Fruit fly (Drosophila melanogaster): ENCODE measurements around the gene Mkp3.

Mkp3 gene

dm6 chr3L:19078444-19078843, 7.8 kb downstream of the Mkp3 start:
- TF ChIP-seq rgr (GFP tag; optimal IDR thresholded peaks at IDR 0.05) (peak; percentile 17), Sp1 (GFP tag; optimal IDR thresholded peaks at IDR 0.05) (peak; percentile 4), Dif (GFP tag; optimal IDR thresholded peaks at IDR 0.05; ENCODE audit: partially characterized antibody) (no peak), pan (optimal IDR thresholded peaks at IDR 0.05) (no peak), CG9705 (GFP tag; optimal IDR thresholded peaks at IDR 0.05) (no peak), OdsH (GFP tag; optimal IDR thresholded peaks at IDR 0.05) (peak; percentile 42), sage (GFP tag; optimal IDR thresholded peaks at IDR 0.05) (peak; percentile 0), HLH106 (tag; optimal IDR thresholded peaks at IDR 0.05) (peak; percentile 42), lola (GFP tag; optimal IDR thresholded peaks at IDR 0.05) (no peak), fru (GFP tag; optimal IDR thresholded peaks at IDR 0.05) (peak; percentile 42), foxo (GFP tag; optimal IDR thresholded peaks at IDR 0.05) (peak in 1 of 2 experiments; percentile 66), h (GFP tag; optimal IDR thresholded peaks at IDR 0.05) (peak; percentile 39)

dm6 chr3L:19075976-19076375, 10.2 kb downstream of the Mkp3 start:
- TF ChIP-seq CG9705 (GFP tag; optimal IDR thresholded peaks at IDR 0.05) (no peak), sv (GFP tag; optimal IDR thresholded peaks at IDR 0.05) (no peak), CrebA (GFP tag; optimal IDR thresholded peaks at IDR 0.05; ENCODE audit: borderline replicate concordance) (no peak), Dfd (GFP tag; optimal IDR thresholded peaks at IDR 0.05) (no peak)

- TF ChIP-seq psq (GFP tag; optimal IDR thresholded peaks at IDR 0.05): no peak
- no peak for TF ChIP-seq tai (GFP tag; optimal IDR thresholded peaks at IDR 0.05)
- no peak for TF ChIP-seq brk (GFP tag; optimal IDR thresholded peaks at IDR 0.05)
- TF ChIP-seq dl (GFP tag; optimal IDR thresholded peaks at IDR 0.05; ENCODE audit: insufficient read depth in 1 of 2, partially characterized antibody in 2 of 2): no peak
- TF ChIP-seq N (GFP tag; optimal IDR thresholded peaks at IDR 0.05): no peak
- no peak for TF ChIP-seq Vsx2 (GFP tag; optimal IDR thresholded peaks at IDR 0.05; ENCODE audit: partially characterized antibody)
- TF ChIP-seq Rel (GFP tag; optimal IDR thresholded peaks at IDR 0.05): no peak
- TF ChIP-seq Rel (tag; optimal IDR thresholded peaks at IDR 0.05): no peak
- no peak for TF ChIP-seq dsf (GFP tag; optimal IDR thresholded peaks at IDR 0.05; ENCODE audit: borderline replicate concordance)
- TF ChIP-seq Jra (GFP tag; optimal IDR thresholded peaks at IDR 0.05): no peak
- no peak for TF ChIP-seq Hr83 (GFP tag; optimal IDR thresholded peaks at IDR 0.05; ENCODE audit: poor library complexity, severe bottlenecking)
- no peak for TF ChIP-seq CG32264 (GFP tag; optimal IDR thresholded peaks at IDR 0.05)
- TF ChIP-seq rgr (GFP tag; optimal IDR thresholded peaks at IDR 0.05): no peak
- TF ChIP-seq lola (GFP tag; optimal IDR thresholded peaks at IDR 0.05): no peak
These were observed 11.4 kb downstream of the Mkp3 start for dm6 chr3L:19074673-19075402.

- TF ChIP-seq Hnf4 (GFP tag; optimal IDR thresholded peaks at IDR 0.05): no peak
- no peak for TF ChIP-seq Abd-B (GFP tag; optimal IDR thresholded peaks at IDR 0.05)
- no peak for TF ChIP-seq rgr (GFP tag; optimal IDR thresholded peaks at IDR 0.05)
- no peak for TF ChIP-seq CrebA (GFP tag; optimal IDR thresholded peaks at IDR 0.05; ENCODE audit: borderline replicate concordance)
- no peak for TF ChIP-seq OdsH (GFP tag; optimal IDR thresholded peaks at IDR 0.05)
- TF ChIP-seq N (GFP tag; optimal IDR thresholded peaks at IDR 0.05): no peak
- no peak for TF ChIP-seq Hr83 (GFP tag; optimal IDR thresholded peaks at IDR 0.05; ENCODE audit: poor library complexity, severe bottlenecking)
These were observed 12.4 kb downstream of the Mkp3 start for dm6 chr3L:19073909-19074239.

dm6 chr3L:19073029-19073908, 13.0 kb downstream of the Mkp3 start:
- TF ChIP-seq lola (GFP tag; optimal IDR thresholded peaks at IDR 0.05) (no peak), CG9705 (GFP tag; optimal IDR thresholded peaks at IDR 0.05) (no peak), CrebA (GFP tag; optimal IDR thresholded peaks at IDR 0.05; ENCODE audit: borderline replicate concordance) (no peak), psq (GFP tag; optimal IDR thresholded peaks at IDR 0.05) (no peak), usp (GFP tag; optimal IDR thresholded peaks at IDR 0.05) (no peak), OdsH (GFP tag; optimal IDR thresholded peaks at IDR 0.05) (no peak), Rel (GFP tag; optimal IDR thresholded peaks at IDR 0.05) (no peak), Rel (tag; optimal IDR thresholded peaks at IDR 0.05) (no peak), woc (GFP tag; optimal IDR thresholded peaks at IDR 0.05) (no peak), sage (GFP tag; optimal IDR thresholded peaks at IDR 0.05) (no peak), Dif (GFP tag; optimal IDR thresholded peaks at IDR 0.05; ENCODE audit: partially characterized antibody) (no peak), Hr78 (GFP tag; optimal IDR thresholded peaks at IDR 0.05) (no peak), CG32264 (GFP tag; optimal IDR thresholded peaks at IDR 0.05) (no peak), pan (optimal IDR thresholded peaks at IDR 0.05) (no peak), Jra (GFP tag; optimal IDR thresholded peaks at IDR 0.05) (no peak), Hnf4 (GFP tag; optimal IDR thresholded peaks at IDR 0.05) (no peak), dsf (GFP tag; optimal IDR thresholded peaks at IDR 0.05; ENCODE audit: borderline replicate concordance) (no peak), jim (GFP tag; optimal IDR thresholded peaks at IDR 0.05) (no peak)

Measured in whole organism, wandering third instar larva.